Worm (Caenorhabditis elegans) whole organism, late embryonic: ENCODE results near the gene gmeb-3.

Experiments used
- C08G9.2 ChIP-seq: sonication (generic microtip); optimal IDR thresholded peaks from 2 replicates; lab custom pipeline; 2016; ENCODE audit warnings: mild to moderate bottlenecking, missing genetic modification characterization, moderate library complexity, missing compliant biosample characterization
- C38D4.7 ChIP-seq: fragments of 200-800 bp; sonication (Bioruptor generic); optimal IDR thresholded peaks from 2 replicates; lab custom pipeline; 2018; ENCODE audit warnings: mild to moderate bottlenecking, missing genetic modification characterization, moderate library complexity, missing compliant biosample characterization
- F13H6.1 ChIP-seq: sonication (generic microtip); optimal IDR thresholded peaks from 2 replicates; lab custom pipeline; 2016; ENCODE audit warnings: missing genetic modification characterization, missing compliant biosample characterization
- K02D7.2 ChIP-seq: sonication (generic microtip); optimal IDR thresholded peaks from 2 replicates; lab custom pipeline; 2017; ENCODE audit warnings: mild to moderate bottlenecking, missing genetic modification characterization, missing compliant biosample characterization
- K09A11.1 ChIP-seq: sonication (generic microtip); optimal IDR thresholded peaks from 2 replicates; lab custom pipeline; 2017; ENCODE audit warnings: antibody characterized with exemption, mild to moderate bottlenecking, missing genetic modification characterization, missing compliant biosample characterization; ENCODE audit not compliant: insufficient read depth
- ama-1 ChIP-seq: fragments of 150-350 bp; optimal IDR thresholded peaks from 2 replicates; lab custom pipeline; 2014
- ceh-18 ChIP-seq: sonication (generic microtip); optimal IDR thresholded peaks from 2 replicates; lab custom pipeline; 2016; ENCODE audit warnings: missing genetic modification characterization, missing compliant biosample characterization
- ceh-19 ChIP-seq: fragments of 200-800 bp; sonication (Bioruptor generic); optimal IDR thresholded peaks from 2 replicates; lab custom pipeline; 2018; ENCODE audit warnings: mild to moderate bottlenecking, missing genetic modification characterization, missing compliant biosample characterization
- ceh-22 ChIP-seq: sonication (generic microtip); optimal IDR thresholded peaks from 2 replicates; lab custom pipeline; 2017; ENCODE audit warnings: missing biosample characterization, missing genetic modification characterization
- ceh-31 ChIP-seq: sonication (generic microtip); optimal IDR thresholded peaks from 2 replicates; lab custom pipeline; 2016; ENCODE audit warnings: missing genetic modification characterization, missing compliant biosample characterization
- ceh-34 ChIP-seq: sonication (generic microtip); optimal IDR thresholded peaks from 2 replicates; lab custom pipeline; 2016; ENCODE audit warnings: mild to moderate bottlenecking, missing genetic modification characterization, missing compliant biosample characterization
- che-1 ChIP-seq: sonication (generic microtip); optimal IDR thresholded peaks from 2 replicates; lab custom pipeline; 2016; ENCODE audit warnings: mild to moderate bottlenecking, missing genetic modification characterization, missing compliant biosample characterization
- dmd-4 ChIP-seq: sonication (generic microtip); optimal IDR thresholded peaks from 2 replicates; lab custom pipeline; 2016; ENCODE audit warnings: borderline replicate concordance, missing genetic modification characterization, missing compliant biosample characterization
- dve-1 ChIP-seq: sonication (generic microtip); optimal IDR thresholded peaks from 2 replicates; lab custom pipeline; 2017; ENCODE audit warnings: antibody characterized with exemption, mild to moderate bottlenecking, missing genetic modification characterization, missing compliant biosample characterization
- fax-1 ChIP-seq: sonication (generic microtip); optimal IDR thresholded peaks from 2 replicates; lab custom pipeline; 2016; ENCODE audit warnings: missing genotype, missing genetic modification characterization, missing compliant biosample characterization
- fkh-6 ChIP-seq: sonication (generic microtip); optimal IDR thresholded peaks from 2 replicates; lab custom pipeline; 2016; ENCODE audit warnings: missing genetic modification characterization, missing compliant biosample characterization
- hlh-30 ChIP-seq: sonication (generic microtip); optimal IDR thresholded peaks from 2 replicates; lab custom pipeline; 2017; ENCODE audit warnings: antibody characterized with exemption, missing genetic modification characterization, missing compliant biosample characterization; ENCODE audit not compliant: insufficient read depth
- hlh-6 ChIP-seq: sonication (generic microtip); optimal IDR thresholded peaks from 2 replicates; lab custom pipeline; 2016; ENCODE audit warnings: missing genotype, missing genetic modification characterization, missing compliant biosample characterization
- hlh-8 ChIP-seq: sonication (generic microtip); optimal IDR thresholded peaks from 2 replicates; lab custom pipeline; 2016; ENCODE audit warnings: missing genotype, missing genetic modification characterization, missing compliant biosample characterization
- lim-6 ChIP-seq: sonication (generic microtip); optimal IDR thresholded peaks from 2 replicates; lab custom pipeline; 2016; ENCODE audit warnings: missing genetic modification characterization, missing compliant biosample characterization
- mec-3 ChIP-seq: sonication (generic microtip); optimal IDR thresholded peaks from 2 replicates; lab custom pipeline; 2016; ENCODE audit warnings: borderline replicate concordance, missing genetic modification characterization, missing compliant biosample characterization
- nfya-1 ChIP-seq: sonication (generic microtip); optimal IDR thresholded peaks from 2 replicates; lab custom pipeline; 2017; ENCODE audit warnings: missing genetic modification characterization, mild to moderate bottlenecking, missing compliant biosample characterization, antibody characterized with exemption, moderate library complexity
- nhr-11 ChIP-seq: fragments of 150-350 bp; optimal IDR thresholded peaks from 2 replicates; lab custom pipeline; 2014; ENCODE audit warnings: missing biosample characterization, missing genetic modification characterization
- nhr-232 ChIP-seq: sonication (generic microtip); optimal IDR thresholded peaks from 2 replicates; lab custom pipeline; 2016; ENCODE audit warnings: missing genetic modification characterization, missing compliant biosample characterization
- odd-2 ChIP-seq: sonication (generic microtip); optimal IDR thresholded peaks from 2 replicates; lab custom pipeline; 2017; ENCODE audit warnings: antibody characterized with exemption, mild to moderate bottlenecking, missing genetic modification characterization, missing compliant biosample characterization
- pha-2 ChIP-seq: sonication (generic microtip); optimal IDR thresholded peaks from 2 replicates; lab custom pipeline; 2017; ENCODE audit warnings: mild to moderate bottlenecking, missing genetic modification characterization, missing compliant biosample characterization
- pros-1 ChIP-seq: fragments of 150-350 bp; optimal IDR thresholded peaks from 2 replicates; lab custom pipeline; 2014; ENCODE audit warnings: missing biosample characterization, missing genetic modification reagents, missing genetic modification characterization
- ref-2 ChIP-seq: sonication (generic microtip); optimal IDR thresholded peaks from 2 replicates; lab custom pipeline; 2016; ENCODE audit warnings: missing genetic modification characterization, missing compliant biosample characterization
- rnt-1 ChIP-seq: sonication (generic microtip); optimal IDR thresholded peaks from 2 replicates; lab custom pipeline; 2016; ENCODE audit warnings: missing genetic modification characterization, missing compliant biosample characterization
- sox-2 ChIP-seq: fragments of 200-800 bp; sonication (Bioruptor generic); IDR thresholded peaks from 2 replicates; pipeline ENCODE4 v1.3.6; 2022; ENCODE audit warnings: missing genetic modification reagents, missing genetic modification characterization, missing compliant biosample characterization
- sox-4 ChIP-seq: sonication (generic microtip); optimal IDR thresholded peaks from 2 replicates; lab custom pipeline; 2017; ENCODE audit warnings: mild to moderate bottlenecking, missing genetic modification characterization, inconsistent platforms, missing compliant biosample characterization
- tbx-2 ChIP-seq: sonication (generic microtip); optimal IDR thresholded peaks from 2 replicates; lab custom pipeline; 2016; ENCODE audit warnings: missing genetic modification characterization, missing compliant biosample characterization
- tbx-7 ChIP-seq: sonication (generic microtip); optimal IDR thresholded peaks from 2 replicates; lab custom pipeline; 2016; ENCODE audit warnings: missing genotype, missing genetic modification characterization, missing compliant biosample characterization
- ttx-3 ChIP-seq: sonication (generic microtip); optimal IDR thresholded peaks from 2 replicates; lab custom pipeline; 2016; ENCODE audit warnings: missing genetic modification reagents, missing genetic modification characterization, missing compliant biosample characterization
- unc-42 ChIP-seq: sonication (generic microtip); optimal IDR thresholded peaks from 2 replicates; lab custom pipeline; 2016; ENCODE audit warnings: missing genotype, missing genetic modification characterization, missing compliant biosample characterization
- unc-55 ChIP-seq: sonication (generic microtip); optimal IDR thresholded peaks from 2 replicates; lab custom pipeline; 2017; ENCODE audit warnings: missing biosample characterization, missing genetic modification reagents, missing genetic modification characterization
- unc-86 ChIP-seq: sonication (generic microtip); optimal IDR thresholded peaks from 2 replicates; lab custom pipeline; 2016; ENCODE audit warnings: missing genetic modification characterization, missing compliant biosample characterization
- ztf-16 ChIP-seq: sonication (generic microtip); optimal IDR thresholded peaks from 2 replicates; lab custom pipeline; 2017; ENCODE audit warnings: missing genetic modification characterization, missing compliant biosample characterization

gmeb-3 gene

ce11 chrIII:3768200-3768599, at the start of gene gmeb-3:
TSS of gene gmeb-3 (plus strand) at chrIII:3768500.
- no peak for TF ChIP-seq nfya-1
- no peak for TF ChIP-seq fkh-6 (tag; lab: Kevin White, UChicago)
- TF ChIP-seq, all 69 proteins: peak for 0

DNA sequence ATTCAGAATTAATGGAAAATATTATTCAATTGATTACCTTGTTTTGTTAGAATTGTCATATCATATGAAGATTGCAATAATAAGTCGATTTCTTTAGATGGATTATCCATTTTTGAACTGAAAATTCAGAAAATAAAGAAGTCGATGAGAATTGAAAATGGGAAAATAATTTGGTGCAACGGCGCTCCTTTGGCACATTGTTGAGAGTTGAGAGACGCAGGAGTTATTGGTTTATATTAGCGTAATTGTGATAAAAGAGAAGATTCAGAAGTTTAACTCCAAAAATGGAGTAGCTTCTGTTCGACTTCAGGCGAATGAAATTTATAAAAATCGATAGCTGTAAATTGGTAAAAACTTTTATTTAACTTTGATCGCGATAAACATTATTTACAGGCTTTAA, 48.7 kb upstream of the gmeb-3 start, which contains the start of gene C14B1.8:
Gene C14B1.8, minus strand, starts transcription at position 117 of the 400 bp plus-strand sequence.
- TF ChIP-seq dmd-4 (tag; lab: Kevin White, UChicago) (no peak), rnt-1 (tag; lab: Kevin White, UChicago) (no peak), pha-2 (tag; lab: Kevin White, UChicago) (no peak), fax-1 (no peak), pros-1 (tag; lab: Kevin White, UChicago) (no peak), sox-4 (tag; lab: Kevin White, UChicago) (no peak), unc-42 (peak; percentile 95)
- TF ChIP-seq, all 69 proteins: peak for 1

DNA sequence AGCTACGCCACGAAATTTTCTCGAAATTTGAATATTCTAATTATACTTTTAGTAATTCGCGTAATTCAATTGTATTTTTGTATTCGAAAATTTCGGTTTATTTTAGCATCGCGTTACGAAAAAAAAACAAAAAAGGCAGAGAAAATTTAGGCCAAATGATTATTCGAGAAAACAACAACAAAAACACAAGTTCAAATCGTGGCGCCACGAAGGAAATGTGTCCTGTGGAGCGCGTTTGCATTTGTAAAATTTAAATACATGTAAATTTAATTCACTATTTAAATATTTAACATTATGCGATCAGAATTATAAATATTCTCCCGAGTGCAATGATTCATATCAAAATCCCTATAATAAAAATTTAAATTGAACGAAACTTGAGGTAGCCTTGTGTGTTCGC, 44.6 kb upstream of the gmeb-3 start:
- TF ChIP-seq nhr-232 (tag; lab: Kevin White, UChicago) = no peak
- no peak for TF ChIP-seq ceh-22 (tag; lab: Kevin White, UChicago)
- TF ChIP-seq unc-86 (tag; lab: Kevin White, UChicago) = no peak
- no peak for TF ChIP-seq F13H6.1
- TF ChIP-seq mec-3 (tag; lab: Kevin White, UChicago) = no peak
- no peak for TF ChIP-seq C38D4.7 (GFP tag; lab: Kevin White, UChicago)
- no peak for TF ChIP-seq hlh-6 (tag; lab: Kevin White, UChicago)

- no peak for TF ChIP-seq dve-1 (tag; lab: Kevin White, UChicago)
- TF ChIP-seq nfya-1 = no peak
- TF ChIP-seq lim-6 (tag; lab: Kevin White, UChicago) = no peak
Measured at ce11 chrIII:3724880-3725279, 43.4 kb upstream of the gmeb-3 start, which contains the start of gene C14B1.12. TSS of gene C14B1.12 (minus strand) at chrIII:3724980.

- TF ChIP-seq pros-1 (tag; lab: Kevin White, UChicago) (no peak), rnt-1 (tag; lab: Kevin White, UChicago) (no peak), K02D7.2 (tag; lab: Kevin White, UChicago) (no peak), ceh-19 (GFP tag; lab: Kevin White, UChicago) (no peak), unc-86 (tag; lab: Kevin White, UChicago) (no peak), fkh-6 (tag; lab: Kevin White, UChicago) (no peak)
Measured at ce11 chrIII:3726443-3726842, 41.9 kb upstream of the gmeb-3 start, which contains the start of gene gldi-5. TSS of gene gldi-5 (minus strand) at chrIII:3726500.

DNA sequence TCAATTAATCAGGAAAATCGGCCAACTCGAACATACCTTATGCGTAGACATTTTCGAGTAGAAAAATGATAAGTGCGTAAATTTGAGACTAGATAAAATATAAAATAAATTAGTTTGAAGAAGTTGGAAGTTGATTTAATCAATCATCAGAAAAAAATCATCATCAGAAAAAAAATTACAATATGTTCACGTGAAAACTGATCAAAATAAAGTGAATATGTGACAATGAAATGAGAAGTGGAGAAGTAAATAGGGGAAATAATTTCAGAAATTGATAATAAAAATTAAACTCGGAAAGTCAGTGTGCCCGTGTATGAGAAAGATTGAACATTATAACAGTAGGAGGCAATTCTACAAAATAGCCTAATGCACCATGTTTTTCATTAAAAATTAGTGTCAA, 38.8 kb upstream of the gmeb-3 start, which contains the start of gene F34D10.9:
Gene F34D10.9, minus strand, starts transcription at position 101 of the 400 bp plus-strand sequence.
- TF ChIP-seq ceh-22 (tag; lab: Kevin White, UChicago) (no peak), fax-1 (no peak), ztf-16 (no peak), pha-2 (tag; lab: Kevin White, UChicago) (no peak), lim-6 (tag; lab: Kevin White, UChicago) (no peak), tbx-2 (tag; lab: Kevin White, UChicago) (no peak), K09A11.1 (tag; lab: Kevin White, UChicago) (no peak), ceh-31 (tag; lab: Kevin White, UChicago) (no peak), sox-2 (no peak), nhr-11 (tag; lab: Kevin White, UChicago) (no peak), hlh-8 (tag; lab: Kevin White, UChicago) (no peak), unc-42 (no peak), tbx-7 (tag; lab: Kevin White, UChicago) (no peak)

DNA sequence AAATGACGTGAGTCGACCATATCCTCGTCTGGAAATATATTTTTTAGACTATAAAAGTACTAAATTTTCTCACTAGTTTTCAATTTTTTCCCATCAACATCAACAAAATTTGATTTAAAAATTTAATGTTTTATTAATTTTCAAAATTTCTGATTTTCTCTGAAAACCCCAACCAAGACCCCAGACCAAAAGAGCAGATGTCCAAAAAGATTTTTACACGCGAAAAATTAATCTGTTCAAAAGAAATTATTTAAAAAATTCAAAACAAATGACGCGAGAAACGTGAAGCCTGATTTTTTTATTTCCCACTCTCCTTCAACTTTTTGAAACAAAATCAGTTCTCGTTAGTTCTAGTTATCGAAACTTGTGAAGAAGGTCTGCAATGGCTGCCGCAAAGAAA, 37.8 kb upstream of the gmeb-3 start, which contains the start of gene F34D10.8:
Gene F34D10.8, plus strand, starts transcription at position 301 of the 400 bp plus-strand sequence.
- TF ChIP-seq tbx-7 (tag; lab: Kevin White, UChicago) = no peak
- no peak for TF ChIP-seq pha-2 (tag; lab: Kevin White, UChicago)
- no peak for TF ChIP-seq ceh-19 (GFP tag; lab: Kevin White, UChicago)
- TF ChIP-seq ztf-16 = no peak
- no peak for TF ChIP-seq nfya-1
- no peak for TF ChIP-seq nhr-232 (tag; lab: Kevin White, UChicago)
- no peak for TF ChIP-seq hlh-30 (tag; lab: Kevin White, UChicago)
- TF ChIP-seq unc-55 (GFP tag; lab: Kevin White, UChicago) = no peak
- no peak for TF ChIP-seq ttx-3 (tag; lab: Kevin White, UChicago)
- TF ChIP-seq dmd-4 (tag; lab: Kevin White, UChicago) = no peak
- TF ChIP-seq odd-2 = no peak
- TF ChIP-seq ref-2 (tag; lab: Kevin White, UChicago) = no peak
- TF ChIP-seq C08G9.2 = no peak
- no peak for TF ChIP-seq ceh-31 (tag; lab: Kevin White, UChicago)
- no peak for TF ChIP-seq ceh-18 (tag; lab: Kevin White, UChicago)
- TF ChIP-seq ceh-34 (tag; lab: Kevin White, UChicago) = no peak
- TF ChIP-seq ama-1 (lab: Kevin White, UChicago) = no peak
- no peak for TF ChIP-seq che-1 (tag; lab: Kevin White, UChicago)
- TF ChIP-seq fax-1 = no peak
